Worm (Caenorhabditis elegans): ENCODE measurements around the gene rfc-4.

Gene rfc-4

DNA sequence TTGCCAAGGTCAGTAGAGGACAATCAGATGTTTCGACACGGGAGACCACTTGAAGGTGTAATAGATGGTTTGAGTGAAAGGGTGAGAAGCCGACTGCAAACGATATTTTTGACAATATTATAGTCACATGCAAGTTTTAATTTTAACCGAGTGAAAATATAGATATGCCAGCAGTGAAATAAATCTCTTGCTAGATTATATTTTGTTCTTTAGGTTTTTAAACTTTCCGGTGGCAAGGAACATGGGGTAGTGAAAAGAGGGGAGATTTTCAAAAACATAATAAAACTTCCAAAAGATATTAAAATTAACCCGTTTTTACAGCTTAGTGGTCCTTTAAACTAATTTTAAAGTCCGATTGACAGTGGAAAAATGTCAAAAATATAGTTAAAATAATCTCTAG, 33.3 kb downstream of the rfc-4 start, which contains the start of gene C06E8.5:
C06E8.5 (minus strand) TSS at position 101 of the 400 bp plus-strand sequence.
- no peak for TF ChIP-seq sdc-2 (tag; optimal IDR thresholded peaks at IDR 0.05)
- no peak for TF ChIP-seq dmd-4 (tag; optimal IDR thresholded peaks at IDR 0.05; ENCODE audit: borderline replicate concordance)
- TF ChIP-seq tbx-2 (tag; optimal IDR thresholded peaks at IDR 0.05): no peak
- no peak for TF ChIP-seq fkh-6 (tag; optimal IDR thresholded peaks at IDR 0.05)
- TF ChIP-seq ttx-3 (tag; optimal IDR thresholded peaks at IDR 0.05): no peak
- no peak for TF ChIP-seq elt-4 (tag; optimal IDR thresholded peaks at IDR 0.05)

- TF ChIP-seq gmeb-2 (tag; optimal IDR thresholded peaks at IDR 0.05): no peak
- TF ChIP-seq T23F11.4 (GFP tag; optimal IDR thresholded peaks at IDR 0.05): no peak
- TF ChIP-seq pax-1 (tag; optimal IDR thresholded peaks at IDR 0.05): no peak
- TF ChIP-seq ceh-31 (tag; optimal IDR thresholded peaks at IDR 0.05): no peak
- TF ChIP-seq fkh-6 (tag; optimal IDR thresholded peaks at IDR 0.05): no peak
- TF ChIP-seq ztf-16 (tag; optimal IDR thresholded peaks at IDR 0.05): no peak
- TF ChIP-seq nhr-232 (tag; optimal IDR thresholded peaks at IDR 0.05): no peak
- no peak for TF ChIP-seq hlh-15 (tag; optimal IDR thresholded peaks at IDR 0.05)
- no peak for TF ChIP-seq ceh-19 (GFP tag; optimal IDR thresholded peaks at IDR 0.05)
- TF ChIP-seq ets-4 (tag; optimal IDR thresholded peaks at IDR 0.05): no peak
- no peak for TF ChIP-seq pha-2 (tag; optimal IDR thresholded peaks at IDR 0.05)
- TF ChIP-seq ama-1 (optimal IDR thresholded peaks at IDR 0.05): no peak
- TF ChIP-seq hlh-6 (tag; optimal IDR thresholded peaks at IDR 0.05): no peak
- TF ChIP-seq pqm-1 (tag; optimal IDR thresholded peaks at IDR 0.05): no peak
- TF ChIP-seq ceh-6 (GFP tag; optimal IDR thresholded peaks at IDR 0.05): no peak
- TF ChIP-seq ceh-14 (tag; optimal IDR thresholded peaks at IDR 0.05): no peak
Observed at ce11 chrIII:7008836-7009235, 36.8 kb downstream of the rfc-4 start, which contains the start of gene lgc-38. lgc-38 (plus strand) TSS chrIII:7009136.

DNA sequence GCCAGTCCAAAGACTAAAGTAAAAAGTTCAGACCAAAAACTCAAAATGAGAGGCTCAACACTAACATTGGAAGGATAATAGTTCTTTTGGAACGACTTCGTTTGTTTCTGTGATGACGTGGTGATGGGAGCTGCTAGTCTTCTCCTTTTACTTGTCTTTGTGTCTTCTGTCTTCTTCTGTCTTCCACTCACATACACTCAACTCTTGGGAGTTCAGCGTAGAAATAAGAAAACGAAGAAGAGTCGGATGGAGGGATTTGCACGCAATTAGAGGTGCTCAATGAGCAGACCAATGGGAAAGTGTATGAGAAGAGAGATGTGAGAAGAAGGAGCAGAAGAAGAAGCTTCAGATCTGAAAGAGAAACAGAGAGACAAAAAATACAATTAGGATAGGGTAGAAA, 40.0 kb downstream of the rfc-4 start:
- TF ChIP-seq ceh-18 (tag; optimal IDR thresholded peaks at IDR 0.05): no peak
- no peak for TF ChIP-seq tbx-2 (tag; optimal IDR thresholded peaks at IDR 0.05)
- no peak for TF ChIP-seq sox-2 (GFP tag; IDR thresholded peaks at IDR 0.05)
- peak; percentile 29 for TF ChIP-seq unc-42 (tag; optimal IDR thresholded peaks at IDR 0.05)

ce11 chrIII:7013764-7014163, 41.7 kb downstream of the rfc-4 start:
- TF ChIP-seq ztf-16 (tag; optimal IDR thresholded peaks at IDR 0.05) (no peak), ceh-19 (GFP tag; optimal IDR thresholded peaks at IDR 0.05) (no peak), ets-4 (tag; optimal IDR thresholded peaks at IDR 0.05) (no peak), elt-4 (tag; optimal IDR thresholded peaks at IDR 0.05) (no peak), sox-2 (GFP tag; IDR thresholded peaks at IDR 0.05) (no peak), npax-4 (tag; optimal IDR thresholded peaks at IDR 0.05) (no peak), madf-2 (tag; optimal IDR thresholded peaks at IDR 0.05) (no peak), ceh-48 (tag; optimal IDR thresholded peaks at IDR 0.05) (no peak), ceh-24 (tag; optimal IDR thresholded peaks at IDR 0.05) (no peak), pax-1 (tag; optimal IDR thresholded peaks at IDR 0.05) (no peak), nhr-232 (tag; optimal IDR thresholded peaks at IDR 0.05) (no peak)

ce11 chrIII:7019724-7020123, 47.7 kb downstream of the rfc-4 start:
- TF ChIP-seq tbx-7 (tag; optimal IDR thresholded peaks at IDR 0.05) (no peak), K02D7.2 (tag; optimal IDR thresholded peaks at IDR 0.05) (no peak), C08G9.2 (tag; optimal IDR thresholded peaks at IDR 0.05) (no peak), elt-2 (tag; optimal IDR thresholded peaks at IDR 0.05) (no peak), ref-2 (tag; optimal IDR thresholded peaks at IDR 0.05) (no peak), ceh-31 (tag; optimal IDR thresholded peaks at IDR 0.05) (no peak), ahr-1 (tag; optimal IDR thresholded peaks at IDR 0.05) (no peak), fkh-10 (GFP tag; optimal IDR thresholded peaks at IDR 0.05) (no peak), unc-42 (tag; optimal IDR thresholded peaks at IDR 0.05) (no peak), hlh-6 (tag; optimal IDR thresholded peaks at IDR 0.05) (no peak), T23F11.4 (GFP tag; optimal IDR thresholded peaks at IDR 0.05) (no peak), elt-4 (tag; optimal IDR thresholded peaks at IDR 0.05) (no peak), dmd-4 (tag; optimal IDR thresholded peaks at IDR 0.05; ENCODE audit: borderline replicate concordance) (no peak), pax-1 (tag; optimal IDR thresholded peaks at IDR 0.05) (no peak), sox-4 (tag; optimal IDR thresholded peaks at IDR 0.05) (no peak), ztf-16 (tag; optimal IDR thresholded peaks at IDR 0.05) (no peak), ceh-6 (GFP tag; optimal IDR thresholded peaks at IDR 0.05) (no peak), ceh-24 (tag; optimal IDR thresholded peaks at IDR 0.05) (no peak), dve-1 (tag; optimal IDR thresholded peaks at IDR 0.05) (no peak), ceh-45 (GFP tag; IDR thresholded peaks at IDR 0.05) (no peak)
